Fruit fly (Drosophila melanogaster): Measurements from ENCODE around the gene CG14315.

The CG14315 gene

dm6 chr3R:18171983-18172967 lies 13.8 kb downstream of the CG14315 start (continued):
- peak; percentile 73; the same call in 1 of the 2 replicates for TF ChIP-seq wdn (GFP tag; IDR thresholded peaks at IDR 0.05)
- TF ChIP-seq CHES-1-like (GFP tag; optimal IDR thresholded peaks at IDR 0.05) = peak; percentile 91
- peak; percentile 81 for TF ChIP-seq ssp (GFP tag; IDR thresholded peaks at IDR 0.05)
- no peak for TF ChIP-seq mirr (GFP tag; optimal IDR thresholded peaks at IDR 0.05)
- TF ChIP-seq ems (GFP tag; optimal IDR thresholded peaks at IDR 0.05) = peak; percentile 80
- TF ChIP-seq CG4617 (GFP tag; optimal IDR thresholded peaks at IDR 0.05; ENCODE audit: borderline replicate concordance) = peak; percentile 72
- peak; percentile 92 for TF ChIP-seq ind (GFP tag; optimal IDR thresholded peaks at IDR 0.05)
- TF ChIP-seq crp (GFP tag; optimal IDR thresholded peaks at IDR 0.05) = peak in 1 of 2 experiments; percentile 62
- peak; percentile 77; the same call in 2 of the 3 replicates for TF ChIP-seq C15 (GFP tag; IDR thresholded peaks at IDR 0.05)
- peak; percentile 96 for TF ChIP-seq Sox100B (GFP tag; optimal IDR thresholded peaks at IDR 0.05)
- peak; percentile 96 for TF ChIP-seq CG12219 (GFP tag; optimal IDR thresholded peaks at IDR 0.05)
- peak; percentile 78 for TF ChIP-seq chm (GFP tag; IDR thresholded peaks at IDR 0.05)
- peak; percentile 66 for TF ChIP-seq E2f2 (GFP tag; IDR thresholded peaks at IDR 0.05)
- peak; percentile 80 for TF ChIP-seq Mrtf (GFP tag; IDR thresholded peaks at IDR 0.05)
- peak; percentile 79 for TF ChIP-seq Usf (GFP tag; optimal IDR thresholded peaks at IDR 0.05)
- TF ChIP-seq CG13894 (tag; optimal IDR thresholded peaks at IDR 0.05) = peak; percentile 87
- TF ChIP-seq bowl (GFP tag; IDR thresholded peaks at IDR 0.05) = no peak; the same call in 1 of the 2 replicates
- TF ChIP-seq Dad (GFP tag; optimal IDR thresholded peaks at IDR 0.05) = peak; percentile 69
- TF ChIP-seq CG7271 (tag; optimal IDR thresholded peaks at IDR 0.05) = peak; percentile 43
- peak; percentile 96 for TF ChIP-seq gem (tag; optimal IDR thresholded peaks at IDR 0.05)
- peak; percentile 81 for TF ChIP-seq CG15514 (GFP tag; optimal IDR thresholded peaks at IDR 0.05)
- peak; percentile 93 for TF ChIP-seq unpg (GFP tag; optimal IDR thresholded peaks at IDR 0.05)
- peak; percentile 87 for TF ChIP-seq CG6765 (GFP tag; optimal IDR thresholded peaks at IDR 0.05)
- no peak for TF ChIP-seq zen2 (GFP tag; IDR thresholded peaks at IDR 0.05; ENCODE audit: partially characterized antibody)
- TF ChIP-seq CG14710 (tag; optimal IDR thresholded peaks at IDR 0.05) = peak; percentile 93
- TF ChIP-seq CG34224 (GFP tag; IDR thresholded peaks at IDR 0.05; ENCODE audit: partially characterized antibody) = no peak
- TF ChIP-seq B-H2 (GFP tag; optimal IDR thresholded peaks at IDR 0.05) = peak; percentile 91
- no peak for TF ChIP-seq eve (GFP tag; optimal IDR thresholded peaks at IDR 0.05)
- TF ChIP-seq tgo (GFP tag; IDR thresholded peaks at IDR 0.05) = peak; percentile 91
- TF ChIP-seq pum (GFP tag; optimal IDR thresholded peaks at IDR 0.05) = peak; percentile 91
- peak; percentile 85 for TF ChIP-seq Six4 (GFP tag; optimal IDR thresholded peaks at IDR 0.05)
- TF ChIP-seq Fer3 (tag; optimal IDR thresholded peaks at IDR 0.05) = peak; percentile 90
- no peak for TF ChIP-seq bigmax (GFP tag; optimal IDR thresholded peaks at IDR 0.05)
- peak; percentile 84 for TF ChIP-seq CG12071 (GFP tag; optimal IDR thresholded peaks at IDR 0.05)
- TF ChIP-seq jigr1 (GFP tag; IDR thresholded peaks at IDR 0.05) = peak; percentile 48; the same call in 2 of the 3 replicates
- peak; percentile 73 for TF ChIP-seq CG10565 (GFP tag; optimal IDR thresholded peaks at IDR 0.05)
- no peak for TF ChIP-seq lov (optimal IDR thresholded peaks at IDR 0.05)
- 0 out of 3 replicates have a peak, but pooled peaks have one; percentile 49 for TF ChIP-seq lov (GFP tag; IDR thresholded peaks at IDR 0.05)
- peak; percentile 69 for TF ChIP-seq schlank (tag; optimal IDR thresholded peaks at IDR 0.05)
- TF ChIP-seq CG15073 (GFP tag; optimal IDR thresholded peaks at IDR 0.05) = peak; percentile 63
- TF ChIP-seq CG9727 (GFP tag; optimal IDR thresholded peaks at IDR 0.05) = peak; percentile 96
- no peak for TF ChIP-seq sna (GFP tag; IDR thresholded peaks at IDR 0.05; ENCODE audit: partially characterized antibody)
- TF ChIP-seq ftz-f1 (GFP tag; optimal IDR thresholded peaks at IDR 0.05) = peak; percentile 26
- TF ChIP-seq Taf1 (GFP tag; IDR thresholded peaks at IDR 0.05) = peak; percentile 73
- TF ChIP-seq Hmx (GFP tag; optimal IDR thresholded peaks at IDR 0.05) = peak; percentile 78
- peak; percentile 95 for TF ChIP-seq CG12659 (GFP tag; optimal IDR thresholded peaks at IDR 0.05)
- peak; percentile 93 for TF ChIP-seq CG1602 (GFP tag; optimal IDR thresholded peaks at IDR 0.05)
- peak; percentile 78 for TF ChIP-seq CG11456 (GFP tag; IDR thresholded peaks at IDR 0.05)

Data from whole organism, embryonic.